Fruit fly (Drosophila melanogaster) whole organism, embryonic: ENCODE measurements around the gene CG16789.

ENCODE experiments used
- Awh ChIP-seq: fragments of 200-800 bp; sonication (Bioruptor generic); IDR thresholded peaks from 2 replicates; pipeline ENCODE4, ENCODE4 v1.3.6; 2022; ENCODE audit warnings: missing biosample characterization, missing genetic modification characterization
- Bteb2 ChIP-seq: fragments of 200-800 bp; sonication (Bioruptor generic); optimal IDR thresholded peaks from 2 replicates; lab custom pipeline; 2016; ENCODE audit warnings: missing biosample characterization, missing genetic modification characterization
- CG10209 ChIP-seq: fragments of 200-800 bp; sonication (Bioruptor generic); optimal IDR thresholded peaks from 3 replicates; lab custom pipeline; 2017; ENCODE audit warnings: missing biosample characterization, mild to moderate bottlenecking, missing genetic modification characterization, missing genetic modification reagents
- CG10321 ChIP-seq: fragments of 200-800 bp; sonication (Bioruptor generic); IDR thresholded peaks from 2 replicates; pipeline ENCODE4 v1.3.6; 2022; ENCODE audit warnings: missing biosample characterization, missing genetic modification characterization
- CG10565 ChIP-seq: fragments of 200-800 bp; sonication (Bioruptor generic); optimal IDR thresholded peaks from 3 replicates; lab custom pipeline; 2016; ENCODE audit warnings: missing biosample characterization, mild to moderate bottlenecking, missing genetic modification characterization
- CG10959 ChIP-seq: fragments of 200-800 bp; sonication (Bioruptor generic); IDR thresholded peaks from 2 replicates; pipeline ENCODE4 v1.3.6; 2022; ENCODE audit warnings: missing biosample characterization, missing genetic modification characterization
- CG11247 ChIP-seq: fragments of 200-800 bp; sonication (Bioruptor generic); IDR thresholded peaks from 2 replicates; pipeline ENCODE4 v1.3.6; 2022; ENCODE audit warnings: missing biosample characterization, missing genetic modification characterization
- CG14014 ChIP-seq: fragments of 200-800 bp; sonication (Bioruptor generic); IDR thresholded peaks from 2 replicates; pipeline ENCODE4 v1.3.6; 2022; ENCODE audit warnings: missing biosample characterization, missing genetic modification characterization
- CG14667 ChIP-seq: fragments of 200-800 bp; sonication (Bioruptor generic); IDR thresholded peaks from 2 replicates; pipeline ENCODE4 v1.3.6; 2022; ENCODE audit warnings: missing biosample characterization, missing genetic modification characterization
- CG15011 ChIP-seq: fragments of 200-800 bp; sonication (Bioruptor generic); optimal IDR thresholded peaks from 3 replicates; lab custom pipeline; 2018; ENCODE audit warnings: missing biosample characterization, mild to moderate bottlenecking, missing genetic modification characterization
- CG1602 ChIP-seq: fragments of 200-800 bp; sonication (Bioruptor generic); optimal IDR thresholded peaks from 3 replicates; lab custom pipeline; 2016; ENCODE audit warnings: missing biosample characterization, missing genetic modification characterization
- CG16779 ChIP-seq: fragments of 200-800 bp; sonication (Bioruptor generic); IDR thresholded peaks from 2 replicates; pipeline ENCODE4 v1.3.6; 2022; ENCODE audit warnings: missing biosample characterization, missing genetic modification characterization
- CG17359 ChIP-seq: fragments of 200-800 bp; sonication (Bioruptor generic); optimal IDR thresholded peaks from 3 replicates; lab custom pipeline; 2018; ENCODE audit warnings: missing biosample characterization, mild to moderate bottlenecking, missing genetic modification characterization, moderate library complexity
- CG17829 ChIP-seq: fragments of 200-800 bp; optimal IDR thresholded peaks from 2 replicates; lab custom pipeline; 2019; ENCODE audit warnings: missing biosample characterization, mild to moderate bottlenecking, missing genetic modification characterization, moderate library complexity
- CG1792 ChIP-seq: fragments of 200-800 bp; sonication (Bioruptor generic); optimal IDR thresholded peaks from 2 replicates; lab custom pipeline; 2016; ENCODE audit warnings: missing biosample characterization, missing genetic modification characterization
- CG4854 ChIP-seq: fragments of 200-800 bp; sonication (Bioruptor generic); optimal IDR thresholded peaks from 2 replicates; lab custom pipeline; 2016; ENCODE audit warnings: missing biosample characterization, missing genetic modification characterization, inconsistent platforms
- CG5180 ChIP-seq: fragments of 200-800 bp; sonication (Bioruptor generic); optimal IDR thresholded peaks from 3 replicates; lab custom pipeline; 2017; ENCODE audit warnings: missing biosample characterization, missing genetic modification characterization, mild to moderate bottlenecking, moderate library complexity, missing genetic modification reagents
- CG6654 ChIP-seq: fragments of 200-800 bp; sonication (Bioruptor generic); optimal IDR thresholded peaks from 2 replicates; lab custom pipeline; 2017; ENCODE audit warnings: missing biosample characterization, mild to moderate bottlenecking, missing genetic modification characterization
- CG7786 ChIP-seq: fragments of 200-800 bp; sonication (Bioruptor generic); optimal IDR thresholded peaks from 2 replicates; lab custom pipeline; 2016; ENCODE audit warnings: missing biosample characterization, missing genetic modification characterization
- CG9817 ChIP-seq: fragments of 200-800 bp; sonication (Bioruptor generic); optimal IDR thresholded peaks from 2 replicates; lab custom pipeline; 2018; ENCODE audit warnings: missing biosample characterization, mild to moderate bottlenecking, missing genetic modification characterization, moderate library complexity
- CrebB ChIP-seq: fragments of 200-800 bp; sonication (Bioruptor generic); optimal IDR thresholded peaks from 3 replicates; lab custom pipeline; 2018; ENCODE audit warnings: missing biosample characterization, mild to moderate bottlenecking, missing genetic modification characterization
- ERR ChIP-seq: fragments of 200-800 bp; sonication (Bioruptor generic); optimal IDR thresholded peaks from 2 replicates; lab custom pipeline; 2016; ENCODE audit warnings: missing biosample characterization, missing genetic modification characterization
- Hr51 ChIP-seq, 2 experiments: fragments of 200-800 bp; sonication (Bioruptor generic); optimal IDR thresholded peaks; 2 replicates in 1 of 2; 3 replicates in 1 of 2; lab custom pipeline; 2016 to 2018; ENCODE audit warnings: missing biosample characterization in 2 of 2, missing genetic modification characterization in 2 of 2, mild to moderate bottlenecking in 1 of 2, moderate library complexity in 1 of 2
- Lhr ChIP-seq: fragments of 200-800 bp; sonication (Bioruptor generic); optimal IDR thresholded peaks from 3 replicates; lab custom pipeline; 2017; ENCODE audit warnings: mild to moderate bottlenecking, missing biosample characterization, missing genetic modification reagents, missing genetic modification characterization
- MBD-R2 ChIP-seq: fragments of 200-800 bp; sonication (Bioruptor generic); IDR thresholded peaks from 2 replicates; pipeline ENCODE4 v1.3.6; 2022; ENCODE audit warnings: missing biosample characterization, missing genetic modification characterization
- MTF-1 ChIP-seq: fragments of 200-800 bp; sonication (Bioruptor generic); optimal IDR thresholded peaks from 2 replicates; lab custom pipeline; 2018; ENCODE audit warnings: missing biosample characterization, mild to moderate bottlenecking, missing genetic modification characterization, borderline replicate concordance
- Ptx1 ChIP-seq: fragments of 200-800 bp; sonication (Bioruptor generic); IDR thresholded peaks from 2 replicates; pipeline ENCODE4 v1.3.6; 2022; ENCODE audit warnings: missing biosample characterization, missing genetic modification characterization
- ab ChIP-seq: fragments of 200-800 bp; sonication (Bioruptor generic); optimal IDR thresholded peaks from 2 replicates; lab custom pipeline; 2016; ENCODE audit warnings: missing biosample characterization, missing genetic modification characterization
- amos ChIP-seq: fragments of 200-800 bp; sonication (Bioruptor generic); IDR thresholded peaks from 2 replicates; pipeline ENCODE4 v1.3.6; 2022; ENCODE audit warnings: missing biosample characterization, missing genetic modification characterization; ENCODE audit not compliant: partially characterized antibody
- bbx ChIP-seq: fragments of 200-800 bp; sonication (Bioruptor generic); IDR thresholded peaks from 2 replicates; pipeline ENCODE4 v1.3.6; 2022; ENCODE audit warnings: missing biosample characterization, missing genetic modification characterization; ENCODE audit not compliant: partially characterized antibody
- cad ChIP-seq: fragments of >200 bp; optimal IDR thresholded peaks from 2 replicates; lab custom pipeline; 2017; ENCODE audit warnings: missing biosample characterization, missing genetic modification characterization
- chinmo ChIP-seq: fragments of 200-800 bp; sonication (Bioruptor generic); IDR thresholded peaks from 4 replicates; pipeline ENCODE4 v1.3.6; 2022; ENCODE audit warnings: missing biosample characterization, missing genetic modification characterization; ENCODE audit not compliant: partially characterized antibody
- crol ChIP-seq: fragments of 200-800 bp; sonication (Bioruptor generic); IDR thresholded peaks from 2 replicates; pipeline ENCODE4 v1.3.6; 2022; ENCODE audit warnings: missing biosample characterization, missing genetic modification characterization
- cwo ChIP-seq: fragments of 200-800 bp; sonication (Bioruptor generic); optimal IDR thresholded peaks from 3 replicates; lab custom pipeline; 2017; ENCODE audit warnings: missing biosample characterization, missing genetic modification characterization, mild to moderate bottlenecking, moderate library complexity, missing genetic modification reagents
- en ChIP-seq: fragments of 200-800 bp; sonication (Bioruptor generic); optimal IDR thresholded peaks from 2 replicates; lab custom pipeline; 2016; ENCODE audit warnings: missing biosample characterization, missing genetic modification characterization
- eyg ChIP-seq: fragments of 200-800 bp; sonication (Bioruptor generic); optimal IDR thresholded peaks from 3 replicates; lab custom pipeline; 2016; ENCODE audit warnings: missing biosample characterization, missing genetic modification characterization
- gem ChIP-seq: fragments of 200-800 bp; sonication (Bioruptor generic); optimal IDR thresholded peaks from 2 replicates; lab custom pipeline; 2019; ENCODE audit warnings: missing biosample characterization, mild to moderate bottlenecking, missing genetic modification characterization, moderate library complexity
- inv ChIP-seq: fragments of 200-800 bp; sonication (Bioruptor generic); IDR thresholded peaks from 2 replicates; pipeline ENCODE4 v1.3.6; 2022; ENCODE audit warnings: missing biosample characterization, missing genetic modification characterization; ENCODE audit not compliant: partially characterized antibody
- kay ChIP-seq: fragments of 200-800 bp; sonication (Bioruptor generic); optimal IDR thresholded peaks from 2 replicates; lab custom pipeline; 2016; ENCODE audit warnings: missing biosample characterization, missing genetic modification characterization
- psq ChIP-seq: fragments of 200-800 bp; sonication (Bioruptor generic); optimal IDR thresholded peaks from 2 replicates; lab custom pipeline; 2017; ENCODE audit warnings: missing biosample characterization, missing genetic modification characterization
- sd ChIP-seq: fragments of 200-800 bp; sonication (Bioruptor generic); optimal IDR thresholded peaks from 3 replicates; lab custom pipeline; 2018; ENCODE audit warnings: missing biosample characterization, mild to moderate bottlenecking, missing genetic modification characterization, moderate library complexity
- slbo ChIP-seq: fragments of 200-800 bp; sonication (Bioruptor generic); IDR thresholded peaks from 2 replicates; pipeline ENCODE4 v1.3.6; 2022; ENCODE audit warnings: missing biosample characterization, missing genetic modification characterization
- sr ChIP-seq: fragments of 200-800 bp; sonication (Bioruptor generic); IDR thresholded peaks from 3 replicates; pipeline ENCODE4 v1.3.6; 2022; ENCODE audit warnings: missing biosample characterization, missing genetic modification characterization
- toy ChIP-seq: fragments of 200-800 bp; sonication (Bioruptor generic); IDR thresholded peaks from 2 replicates; pipeline ENCODE4 v1.3.6; 2022; ENCODE audit warnings: missing biosample characterization, missing genetic modification characterization
- ttk ChIP-seq: fragments of 200-800 bp; sonication (Bioruptor generic); IDR thresholded peaks from 2 replicates; pipeline ENCODE4 v2.1.2; 2022; ENCODE audit warnings: missing biosample characterization, missing genetic modification characterization
- unpg ChIP-seq: fragments of 200-800 bp; sonication (Bioruptor generic); optimal IDR thresholded peaks from 3 replicates; lab custom pipeline; 2018; ENCODE audit warnings: missing biosample characterization, mild to moderate bottlenecking, missing genetic modification characterization, moderate library complexity
- usp ChIP-seq: fragments of >200 bp; optimal IDR thresholded peaks from 2 replicates; lab custom pipeline; 2017; ENCODE audit warnings: missing biosample characterization, missing genetic modification characterization
- vvl ChIP-seq: fragments of 200-800 bp; sonication (Bioruptor generic); IDR thresholded peaks from 2 replicates; pipeline ENCODE4 v1.3.6; 2022; ENCODE audit warnings: missing biosample characterization, missing genetic modification characterization
- wek ChIP-seq: fragments of 200-800 bp; sonication (Bioruptor generic); optimal IDR thresholded peaks from 3 replicates; lab custom pipeline; 2018; ENCODE audit warnings: missing biosample characterization, mild to moderate bottlenecking, missing genetic modification characterization, moderate library complexity

CG16789 gene

dm6 chr3R:9573812-9574587 lies 8.0 kb downstream of the CG16789 start, which contains the start of gene CG9399 (continued):
- TF ChIP-seq CG17829 (tag; lab: Kevin White, UChicago), result peak; percentile 98
- peak; percentile 92 for TF ChIP-seq ab
- peak; percentile 98 for TF ChIP-seq CG14667 (GFP tag; lab: Robert Waterston, UW)
- peak; percentile 89 for TF ChIP-seq toy (GFP tag; lab: Robert Waterston, UW)
- TF ChIP-seq bbx (GFP tag; lab: Robert Waterston, UW), result peak; percentile 44
- peak; percentile 94 for TF ChIP-seq CG9817
- peak; percentile 88 for TF ChIP-seq MTF-1 (GFP tag; lab: Kevin White, UChicago)
- peak; percentile 89 for TF ChIP-seq CG7786 (GFP tag; lab: Kevin White, UChicago)
- peak; percentile 90 for TF ChIP-seq MBD-R2 (GFP tag; lab: Robert Waterston, UW)
- 0 out of 4 replicates have a peak, but pooled peaks have one; percentile 57 for TF ChIP-seq chinmo
- TF ChIP-seq CG1602 (GFP tag; lab: Kevin White, UChicago), result peak; percentile 99
- TF ChIP-seq cad (GFP tag; lab: Kevin White, UChicago), result no peak
- TF ChIP-seq Ptx1 (GFP tag; lab: Robert Waterston, UW), result peak; percentile 99
- peak; percentile 91 for TF ChIP-seq CG4854
- TF ChIP-seq CG15011 (GFP tag; lab: Kevin White, UChicago), result peak; percentile 90
- TF ChIP-seq inv (GFP tag; lab: Robert Waterston, UW), result peak; percentile 44; the same call in 1 of the 2 replicates
- peak; percentile 98 for TF ChIP-seq CG11247
- TF ChIP-seq Lhr (GFP tag; lab: Kevin White, UChicago), result peak; percentile 96
- TF ChIP-seq CG10565 (GFP tag; lab: Kevin White, UChicago), result peak; percentile 81
- peak; percentile 64; the same call in 1 of the 2 replicates for TF ChIP-seq amos (GFP tag; lab: Robert Waterston, UW)
- peak; percentile 77 for TF ChIP-seq crol (GFP tag; lab: Robert Waterston, UW)
- TF ChIP-seq Bteb2 (GFP tag; lab: Kevin White, UChicago), result peak; percentile 92
- peak; percentile 99 for TF ChIP-seq vvl (GFP tag; lab: Robert Waterston, UW)
- peak; percentile 99 for TF ChIP-seq gem (tag; lab: Kevin White, UChicago)
- TF ChIP-seq slbo (GFP tag; lab: Robert Waterston, UW), result peak; percentile 99
- peak; percentile 89 for TF ChIP-seq CG16779
- no peak for TF ChIP-seq usp (GFP tag; lab: Kevin White, UChicago)
- peak; percentile 82 for TF ChIP-seq CG6654
- TF ChIP-seq Awh, result peak; percentile 98
- TF ChIP-seq sr (GFP tag; lab: Robert Waterston, UW), result peak; percentile 92; the same call in 2 of the 3 replicates
- TF ChIP-seq psq (GFP tag; lab: Kevin White, UChicago), result peak; percentile 93
- peak; percentile 77 for TF ChIP-seq wek (GFP tag; lab: Kevin White, UChicago)
- TF ChIP-seq sd, result peak; percentile 84
- peak; percentile 82 for TF ChIP-seq ERR (GFP tag; lab: Kevin White, UChicago)
- TF ChIP-seq cwo (GFP tag; lab: Kevin White, UChicago), result peak; percentile 92
- peak; percentile 98 for TF ChIP-seq ttk (GFP tag; lab: Robert Waterston, UW)
- peak; percentile 96 to 98 for TF ChIP-seq Hr51 (GFP tag; optimal IDR thresholded peaks at IDR 0.05; lab: Kevin White, UChicago)
- TF ChIP-seq CG17359 (tag; lab: Kevin White, UChicago), result peak; percentile 98
- peak; percentile 94 for TF ChIP-seq CrebB
- TF ChIP-seq CG1792, result peak; percentile 84
- peak; percentile 80 for TF ChIP-seq CG5180 (GFP tag; lab: Kevin White, UChicago)
- peak; percentile 98 for TF ChIP-seq CG10209 (GFP tag; lab: Kevin White, UChicago)
- TF ChIP-seq eyg (GFP tag; lab: Kevin White, UChicago), result peak; percentile 76
- TF ChIP-seq kay (GFP tag; lab: Kevin White, UChicago), result peak; percentile 94
- TF ChIP-seq CG14014 (GFP tag; lab: Robert Waterston, UW), result peak; percentile 98
- peak; percentile 83 for TF ChIP-seq CG10321 (GFP tag; lab: Robert Waterston, UW)
- TF ChIP-seq unpg (GFP tag; lab: Kevin White, UChicago), result peak; percentile 98
- peak; percentile 92 for TF ChIP-seq CG10959
- TF ChIP-seq en, result peak; percentile 69
